Fruit fly (Drosophila melanogaster): ENCODE results near the gene Srp72.

The Srp72 gene

dm6 chr3R:20555023-20555422 is 33.5 kb upstream of the Srp72 start (continued):
- TF ChIP-seq lmd (GFP tag; IDR thresholded peaks at IDR 0.05): peak; percentile 58
- TF ChIP-seq cas (GFP tag; IDR thresholded peaks at IDR 0.05): no peak
- peak; percentile 2 for TF ChIP-seq trem (tag; optimal IDR thresholded peaks at IDR 0.05)
- TF ChIP-seq zen (tag; optimal IDR thresholded peaks at IDR 0.05): no peak
- TF ChIP-seq sob (GFP tag; IDR thresholded peaks at IDR 0.05): peak; percentile 73; the same call in 1 of the 2 replicates
- TF ChIP-seq so (GFP tag; IDR thresholded peaks at IDR 0.05): peak; percentile 49; the same call in 1 of the 3 replicates
- peak; percentile 61 for TF ChIP-seq mam (GFP tag; optimal IDR thresholded peaks at IDR 0.05)
- peak; percentile 2 for TF ChIP-seq CG12391 (tag; optimal IDR thresholded peaks at IDR 0.05)
- TF ChIP-seq CG17912 (GFP tag; optimal IDR thresholded peaks at IDR 0.05): no peak
- TF ChIP-seq CG9437 (GFP tag; optimal IDR thresholded peaks at IDR 0.05): no peak
- TF ChIP-seq sisA (GFP tag; IDR thresholded peaks at IDR 0.05): peak; percentile 51
- no peak for TF ChIP-seq gsb-n (tag; optimal IDR thresholded peaks at IDR 0.05)
- TF ChIP-seq CG2129 (GFP tag; IDR thresholded peaks at IDR 0.05; ENCODE audit: partially characterized antibody): no peak
- peak; percentile 74 for TF ChIP-seq CG8924 (tag; optimal IDR thresholded peaks at IDR 0.05)
- peak; percentile 41 for TF ChIP-seq Dek (tag; optimal IDR thresholded peaks at IDR 0.05)
- TF ChIP-seq CG31224 (GFP tag; IDR thresholded peaks at IDR 0.05): no peak
- TF ChIP-seq fd64A (GFP tag; optimal IDR thresholded peaks at IDR 0.05): no peak
- TF ChIP-seq CG12104 (GFP tag; optimal IDR thresholded peaks at IDR 0.05): no peak
- TF ChIP-seq zen2 (GFP tag; IDR thresholded peaks at IDR 0.05; ENCODE audit: partially characterized antibody): no peak
- no peak for TF ChIP-seq CG17568 (GFP tag; optimal IDR thresholded peaks at IDR 0.05)
- no peak for TF ChIP-seq CG12155 (GFP tag; optimal IDR thresholded peaks at IDR 0.05)
- TF ChIP-seq CHES-1-like (GFP tag; optimal IDR thresholded peaks at IDR 0.05): no peak
- no peak for TF ChIP-seq Trl (optimal IDR thresholded peaks at IDR 0.05)
- peak; percentile 16 for TF ChIP-seq Trl (GFP tag; optimal IDR thresholded peaks at IDR 0.05)
- no peak for TF ChIP-seq CG10959 (GFP tag; IDR thresholded peaks at IDR 0.05)
- TF ChIP-seq peb (GFP tag; IDR thresholded peaks at IDR 0.05): no peak
- TF ChIP-seq sens (GFP tag): peak; percentile 88
- TF ChIP-seq sc (optimal IDR thresholded peaks at IDR 0.05): no peak
- no peak for TF ChIP-seq sc (GFP tag; optimal IDR thresholded peaks at IDR 0.05)
- TF ChIP-seq CG10147 (GFP tag; optimal IDR thresholded peaks at IDR 0.05): no peak
- TF ChIP-seq CG15269 (tag; optimal IDR thresholded peaks at IDR 0.05): peak; percentile 1
- 0 out of 3 replicates have a peak, but pooled peaks have one; percentile 41 for TF ChIP-seq CG3726 (GFP tag; IDR thresholded peaks at IDR 0.05)
- no peak for TF ChIP-seq az2 (GFP tag; optimal IDR thresholded peaks at IDR 0.05)
- TF ChIP-seq CG34422 (GFP tag; IDR thresholded peaks at IDR 0.05): 0 out of 3 replicates have a peak, but pooled peaks have one; percentile 56
- TF ChIP-seq lilli (GFP tag; optimal IDR thresholded peaks at IDR 0.05): no peak
- no peak for TF ChIP-seq pfk (GFP tag; optimal IDR thresholded peaks at IDR 0.05)
- 0 out of 3 replicates have a peak, but pooled peaks have one; percentile 11 for TF ChIP-seq row (GFP tag; IDR thresholded peaks at IDR 0.05)
- peak; percentile 14 for TF ChIP-seq Meics (GFP tag; optimal IDR thresholded peaks at IDR 0.05)
- TF ChIP-seq caup (GFP tag; optimal IDR thresholded peaks at IDR 0.05; ENCODE audit: severe bottlenecking): peak; percentile 37
- no peak for TF ChIP-seq CG17612 (GFP tag; IDR thresholded peaks at IDR 0.05)
- TF ChIP-seq CG9932 (GFP tag; IDR thresholded peaks at IDR 0.05): peak; percentile 60
- no peak for TF ChIP-seq CG12299 (tag; optimal IDR thresholded peaks at IDR 0.05)
- TF ChIP-seq D (optimal IDR thresholded peaks at IDR 0.05): no peak
- TF ChIP-seq D (GFP tag; optimal IDR thresholded peaks at IDR 0.05): peak; percentile 40
- no peak for TF ChIP-seq Poxn (GFP tag; IDR thresholded peaks at IDR 0.05)
- no peak for TF ChIP-seq zf30C (GFP tag; optimal IDR thresholded peaks at IDR 0.05)
- peak; percentile 4 for TF ChIP-seq Vsx1 (GFP tag; optimal IDR thresholded peaks at IDR 0.05)
- TF ChIP-seq grn (GFP tag; optimal IDR thresholded peaks at IDR 0.05): peak; percentile 41
- TF ChIP-seq bsh (GFP tag; optimal IDR thresholded peaks at IDR 0.05): no peak
- no peak for TF ChIP-seq CG10431 (GFP tag; optimal IDR thresholded peaks at IDR 0.05)
- no peak for TF ChIP-seq H2.0 (GFP tag; IDR thresholded peaks at IDR 0.05)
- TF ChIP-seq ci (GFP tag; IDR thresholded peaks at IDR 0.05): no peak
